Worm (Caenorhabditis elegans): ENCODE results near the gene ttb-1.

Gene ttb-1

DNA sequence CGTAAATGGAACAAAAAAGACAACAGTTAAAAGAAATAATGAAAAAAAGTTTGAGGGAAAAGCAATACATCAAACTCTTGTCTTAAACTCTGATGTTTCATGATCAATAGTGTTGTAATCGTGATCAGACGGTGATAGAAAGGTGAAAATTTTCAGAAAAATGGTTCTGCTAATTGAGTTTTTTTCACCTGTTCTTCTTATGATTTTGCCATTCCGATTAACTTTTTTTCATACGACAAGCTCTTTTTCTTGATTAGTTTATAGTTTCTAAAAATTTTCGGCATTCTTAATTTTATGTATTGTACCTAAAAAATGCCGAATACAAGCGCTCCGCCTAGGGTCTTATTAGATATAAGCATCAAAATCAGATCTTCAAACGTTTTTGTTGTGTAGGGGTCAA is 59.1 kb downstream of the ttb-1 start:
- TF ChIP-seq zip-8 (tag; optimal IDR thresholded peaks at IDR 0.05), result no peak
- TF ChIP-seq unc-120 (tag; optimal IDR thresholded peaks at IDR 0.05; ENCODE audit: poor library complexity, severe bottlenecking), result no peak
- no peak for TF ChIP-seq mab-5 (tag; optimal IDR thresholded peaks at IDR 0.05)
- no peak for TF ChIP-seq cnd-1 (tag; optimal IDR thresholded peaks at IDR 0.05)
- TF ChIP-seq ceh-83 (GFP tag; optimal IDR thresholded peaks at IDR 0.05), result no peak
- TF ChIP-seq ceh-39 (tag; optimal IDR thresholded peaks at IDR 0.05), result no peak
- no peak for TF ChIP-seq drap-1 (GFP tag; optimal IDR thresholded peaks at IDR 0.05)
- TF ChIP-seq unc-39 (tag; optimal IDR thresholded peaks at IDR 0.05), result no peak
- no peak for TF ChIP-seq mls-2 (tag; optimal IDR thresholded peaks at IDR 0.05)
- TF ChIP-seq ces-1 (GFP tag; optimal IDR thresholded peaks at IDR 0.05), result no peak
- TF ChIP-seq blmp-1 (tag; optimal IDR thresholded peaks at IDR 0.05), result no peak
- TF ChIP-seq ztf-11 (tag; optimal IDR thresholded peaks at IDR 0.05), result no peak
- TF ChIP-seq mep-1 (tag; optimal IDR thresholded peaks at IDR 0.05), result no peak
- TF ChIP-seq ham-2 (GFP tag; optimal IDR thresholded peaks at IDR 0.05), result no peak

Data from whole organism, mixed stage, embryonic.